Worm (Caenorhabditis elegans): Measurements from ENCODE around the gene gcy-9.

Gene gcy-9

ce11 chrX:11367640-11368039 lies 30.0 kb upstream of the gcy-9 start:
- TF ChIP-seq eor-1 (tag; optimal IDR thresholded peaks at IDR 0.05) (no peak), lin-39 (tag; optimal IDR thresholded peaks at IDR 0.05) (peak; percentile 66), sea-2 (GFP tag; optimal IDR thresholded peaks at IDR 0.05) (peak; percentile 19)

ce11 chrX:11367087-11367486 lies 29.4 kb upstream of the gcy-9 start:
- TF ChIP-seq elt-2 (tag; optimal IDR thresholded peaks at IDR 0.05) (peak; percentile 5), hmg-11 (tag; optimal IDR thresholded peaks at IDR 0.05) (no peak)

ce11 chrX:11365995-11366394 lies 28.3 kb upstream of the gcy-9 start:
- peak; percentile 10 for TF ChIP-seq pha-4 (tag; optimal IDR thresholded peaks at IDR 0.05)
- TF ChIP-seq mml-1 (tag; optimal IDR thresholded peaks at IDR 0.05): no peak

- TF ChIP-seq skn-1 (tag; optimal IDR thresholded peaks at IDR 0.05) (no peak), pha-4 (tag; optimal IDR thresholded peaks at IDR 0.05) (peak; percentile 71), fkh-2 (tag; optimal IDR thresholded peaks at IDR 0.05) (no peak), nhr-67 (tag; optimal IDR thresholded peaks at IDR 0.05) (no peak), elt-2 (tag; optimal IDR thresholded peaks at IDR 0.05) (peak; percentile 36)
These were observed 27.2 kb upstream of the gcy-9 start for ce11 chrX:11364914-11365313.

ce11 chrX:11357516-11357915 lies 19.8 kb upstream of the gcy-9 start, which contains the start of gene pgp-4:
Gene pgp-4 (plus strand): TSS chrX:11357816.
- no peak for TF ChIP-seq nhr-28 (tag; optimal IDR thresholded peaks at IDR 0.05)
- TF ChIP-seq lin-15B (tag; optimal IDR thresholded peaks at IDR 0.05): no peak
- no peak for TF ChIP-seq ceh-9 (tag; optimal IDR thresholded peaks at IDR 0.05)
- TF ChIP-seq ceh-82 (tag; optimal IDR thresholded peaks at IDR 0.05): no peak

ce11 chrX:11355856-11356255 lies 18.2 kb upstream of the gcy-9 start:
- TF ChIP-seq hmg-11 (tag; optimal IDR thresholded peaks at IDR 0.05): no peak
- no peak for TF ChIP-seq skn-1 (tag; optimal IDR thresholded peaks at IDR 0.05)
- TF ChIP-seq pqm-1 (tag; optimal IDR thresholded peaks at IDR 0.05): no peak
- no peak for TF ChIP-seq elt-1 (tag; optimal IDR thresholded peaks at IDR 0.05)
- TF ChIP-seq elt-2 (tag; optimal IDR thresholded peaks at IDR 0.05): no peak
- TF ChIP-seq nhr-23 (tag; optimal IDR thresholded peaks at IDR 0.05): no peak
- no peak for TF ChIP-seq mml-1 (tag; optimal IDR thresholded peaks at IDR 0.05)
- TF ChIP-seq zag-1 (tag; optimal IDR thresholded peaks at IDR 0.05): no peak
- TF ChIP-seq egl-5 (tag; optimal IDR thresholded peaks at IDR 0.05): no peak

ce11 chrX:11351856-11352255 lies 14.2 kb upstream of the gcy-9 start, which contains the start of gene pgp-3:
Gene pgp-3 (plus strand): TSS chrX:11352156.
- TF ChIP-seq lin-15B (tag; optimal IDR thresholded peaks at IDR 0.05): no peak
- TF ChIP-seq elt-3 (tag; optimal IDR thresholded peaks at IDR 0.05): no peak
- TF ChIP-seq ceh-9 (tag; optimal IDR thresholded peaks at IDR 0.05): no peak
- no peak for TF ChIP-seq nhr-76 (tag; optimal IDR thresholded peaks at IDR 0.05)
- TF ChIP-seq zag-1 (tag; optimal IDR thresholded peaks at IDR 0.05): no peak
- no peak for TF ChIP-seq jun-1 (tag; optimal IDR thresholded peaks at IDR 0.05)
- no peak for TF ChIP-seq sea-2 (GFP tag; optimal IDR thresholded peaks at IDR 0.05)
- TF ChIP-seq nhr-23 (tag; optimal IDR thresholded peaks at IDR 0.05): no peak

ce11 chrX:11351288-11351687 lies 13.6 kb upstream of the gcy-9 start:
- TF ChIP-seq elt-2 (tag; optimal IDR thresholded peaks at IDR 0.05): peak; percentile 91
- no peak for TF ChIP-seq mdl-1 (tag; optimal IDR thresholded peaks at IDR 0.05)
- no peak for TF ChIP-seq ceh-9 (tag; optimal IDR thresholded peaks at IDR 0.05)
- peak; percentile 21 for TF ChIP-seq pqm-1 (tag; optimal IDR thresholded peaks at IDR 0.05)
- no peak for TF ChIP-seq nhr-76 (tag; optimal IDR thresholded peaks at IDR 0.05)
- TF ChIP-seq fos-1 (tag; optimal IDR thresholded peaks at IDR 0.05): no peak
- TF ChIP-seq lin-15B (tag; optimal IDR thresholded peaks at IDR 0.05): no peak
- no peak for TF ChIP-seq R02D3.7 (tag; optimal IDR thresholded peaks at IDR 0.05)
- no peak for TF ChIP-seq ceh-28 (tag; optimal IDR thresholded peaks at IDR 0.05)
- TF ChIP-seq unc-62 (GFP tag; optimal IDR thresholded peaks at IDR 0.05): no peak
- no peak for TF ChIP-seq nhr-237 (tag; optimal IDR thresholded peaks at IDR 0.05)
